Fruit fly (Drosophila melanogaster) whole organism, pupa: Measurements from ENCODE around the gene CG5973.

Source experiments
- CG10348 ChIP-seq: fragments of 200-800 bp; sonication (Bioruptor generic); IDR thresholded peaks from 2 replicates; pipeline ENCODE4 v1.3.6; 2022; ENCODE audit warnings: missing biosample characterization, missing genetic modification characterization
- CG12605 ChIP-seq: fragments of 200-800 bp; sonication (Bioruptor generic); IDR thresholded peaks from 2 replicates; pipeline ENCODE4 v1.3.6; 2022; ENCODE audit warnings: missing biosample characterization, missing genetic modification characterization
- CG13204 ChIP-seq: fragments of 200-800 bp; sonication (Bioruptor generic); optimal IDR thresholded peaks from 2 replicates; lab custom pipeline; 2018; ENCODE audit warnings: missing biosample characterization, mild to moderate bottlenecking, missing genetic modification characterization, moderate library complexity
- CG14655 ChIP-seq: fragments of 200-800 bp; sonication (Bioruptor generic); optimal IDR thresholded peaks from 3 replicates; lab custom pipeline; 2017; ENCODE audit warnings: mild to moderate bottlenecking, missing biosample characterization, missing genetic modification reagents, missing genetic modification characterization
- CG15710 ChIP-seq: fragments of 200-800 bp; sonication (Bioruptor generic); optimal IDR thresholded peaks from 2 replicates; lab custom pipeline; 2018; ENCODE audit warnings: missing biosample characterization, mild to moderate bottlenecking, missing genetic modification characterization, moderate library complexity
- CG17806 ChIP-seq: fragments of 200-800 bp; sonication (Bioruptor generic); optimal IDR thresholded peaks from 2 replicates; lab custom pipeline; 2018; ENCODE audit warnings: missing biosample characterization, mild to moderate bottlenecking, missing genetic modification characterization, moderate library complexity
- CG32121 ChIP-seq: fragments of 200-800 bp; sonication (Bioruptor generic); IDR thresholded peaks from 2 replicates; pipeline ENCODE4 v1.3.6; 2022; ENCODE audit warnings: missing biosample characterization, missing genetic modification characterization
- CG34367 ChIP-seq: fragments of 200-800 bp; sonication (Bioruptor generic); optimal IDR thresholded peaks from 2 replicates; lab custom pipeline; 2018; ENCODE audit warnings: missing biosample characterization, mild to moderate bottlenecking, missing genetic modification characterization
- CG4496 ChIP-seq: fragments of 200-800 bp; sonication (Bioruptor generic); IDR thresholded peaks from 3 replicates; pipeline ENCODE4 v1.3.6; 2022; ENCODE audit warnings: missing biosample characterization, missing genetic modification characterization
- CG8159 ChIP-seq: fragments of 200-800 bp; sonication (Bioruptor generic); optimal IDR thresholded peaks from 3 replicates; lab custom pipeline; 2018; ENCODE audit warnings: missing biosample characterization, mild to moderate bottlenecking, missing genetic modification characterization, moderate library complexity
- CG8301 ChIP-seq: fragments of 200-800 bp; sonication (Bioruptor generic); optimal IDR thresholded peaks from 2 replicates; lab custom pipeline; 2018; ENCODE audit warnings: missing biosample characterization, mild to moderate bottlenecking, missing genetic modification characterization
- CG9948 ChIP-seq: fragments of 200-800 bp; sonication (Bioruptor generic); optimal IDR thresholded peaks from 2 replicates; lab custom pipeline; 2018; ENCODE audit warnings: missing biosample characterization, mild to moderate bottlenecking, missing genetic modification characterization, moderate library complexity
- D1 ChIP-seq: fragments of 200-800 bp; sonication (Bioruptor generic); optimal IDR thresholded peaks from 2 replicates; lab custom pipeline; 2018; ENCODE audit warnings: missing biosample characterization, mild to moderate bottlenecking, missing genetic modification characterization, moderate library complexity
- EcR ChIP-seq: fragments of 200-800 bp; sonication (Bioruptor generic); optimal IDR thresholded peaks from 3 replicates; lab custom pipeline; 2019; ENCODE audit warnings: missing biosample characterization, missing genetic modification characterization, mild to moderate bottlenecking, moderate library complexity, missing genetic modification reagents
- Ets98B ChIP-seq: fragments of 200-800 bp; sonication (Bioruptor generic); IDR thresholded peaks from 2 replicates; pipeline ENCODE4 v1.3.6; 2022; ENCODE audit warnings: missing biosample characterization, missing genetic modification characterization
- Pif1A ChIP-seq: fragments of 200-800 bp; sonication (Bioruptor generic); optimal IDR thresholded peaks from 3 replicates; lab custom pipeline; 2016; ENCODE audit warnings: missing biosample characterization, missing genetic modification characterization
- Pif1B ChIP-seq: fragments of 200-800 bp; sonication (Bioruptor generic); optimal IDR thresholded peaks from 3 replicates; lab custom pipeline; 2016; ENCODE audit warnings: missing biosample characterization, missing genetic modification characterization
- Snoo ChIP-seq: fragments of 200-800 bp; sonication (Bioruptor generic); optimal IDR thresholded peaks from 3 replicates; lab custom pipeline; 2017; ENCODE audit warnings: missing biosample characterization, mild to moderate bottlenecking, missing genetic modification characterization, inconsistent platforms
- fd96Ca ChIP-seq: fragments of 200-800 bp; sonication (Bioruptor generic); IDR thresholded peaks from 3 replicates; pipeline ENCODE4 v1.3.6; 2022; ENCODE audit warnings: missing biosample characterization, missing genetic modification characterization
- gl ChIP-seq: fragments of 200-800 bp; sonication (Bioruptor generic); optimal IDR thresholded peaks from 2 replicates; lab custom pipeline; 2018; ENCODE audit warnings: missing biosample characterization, mild to moderate bottlenecking, missing genetic modification characterization
- rn ChIP-seq: fragments of 200-800 bp; sonication (Bioruptor generic); IDR thresholded peaks from 2 replicates; pipeline ENCODE4 v1.3.6; 2022; ENCODE audit warnings: missing biosample characterization, missing genetic modification characterization

Gene CG5973

DNA sequence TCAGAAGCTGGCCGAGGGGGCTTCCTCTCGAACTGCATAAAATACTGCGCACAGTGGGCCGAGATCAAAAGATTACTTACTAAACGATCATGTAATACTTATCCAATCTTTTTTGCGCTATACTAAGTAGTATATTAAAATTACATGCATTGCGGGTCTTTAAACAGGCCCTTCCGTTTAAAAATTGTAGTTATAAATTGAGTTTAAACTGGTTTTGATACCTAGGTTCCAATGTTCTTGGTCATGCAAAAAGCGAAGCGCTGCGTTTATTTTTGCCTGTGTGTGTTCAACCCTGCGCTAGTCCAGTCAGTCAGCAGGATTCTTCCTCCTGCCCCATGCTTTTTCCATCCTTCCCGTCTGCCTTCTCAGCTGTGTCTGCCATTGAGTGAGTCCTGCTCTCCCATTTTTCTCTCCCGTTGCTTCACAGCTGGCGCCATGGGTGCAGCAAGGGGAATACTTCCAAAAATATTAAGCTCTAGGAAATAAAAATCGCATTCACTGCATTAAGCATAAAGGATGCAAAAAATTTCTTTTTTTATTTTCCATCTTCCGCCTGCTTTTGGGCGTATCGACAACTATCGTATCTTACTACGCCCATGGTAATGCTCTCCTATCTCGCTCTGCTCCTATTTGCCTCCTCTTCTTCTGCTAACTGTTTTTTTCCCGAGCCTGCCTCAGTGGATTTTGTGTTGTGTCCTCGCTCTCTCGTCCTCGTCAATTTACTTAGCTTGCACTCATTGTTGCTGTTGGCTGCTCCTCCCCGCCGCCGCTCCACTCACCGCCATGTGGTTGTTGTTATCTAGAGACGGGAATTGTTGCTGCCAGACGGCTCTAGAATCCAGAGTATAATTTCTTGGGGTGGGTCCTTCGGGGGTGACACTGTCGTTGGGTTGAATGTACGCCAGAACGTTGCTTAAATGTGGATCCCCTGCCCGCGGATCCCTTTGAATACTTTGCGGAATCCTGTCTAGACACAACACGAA, 16.7 kb upstream of the CG5973 start:
- TF ChIP-seq CG10348 (no peak), CG4496 (GFP tag; lab: Robert Waterston, UW) (no peak; the same call in 2 of the 3 replicates), Pif1B (peak; percentile 74), CG32121 (GFP tag; lab: Robert Waterston, UW) (peak; percentile 64), CG15710 (peak; percentile 96), Ets98B (peak; percentile 64), CG34367 (tag; lab: Kevin White, UChicago) (peak; percentile 76), CG13204 (GFP tag; lab: Kevin White, UChicago) (peak; percentile 77), D1 (tag; lab: Kevin White, UChicago) (peak; percentile 38), Snoo (tag; lab: Kevin White, UChicago) (peak; percentile 68), CG14655 (GFP tag; lab: Kevin White, UChicago) (peak; percentile 81), CG17806 (tag; lab: Kevin White, UChicago) (peak; percentile 84), gl (peak; percentile 63), CG12605 (GFP tag; lab: Robert Waterston, UW) (peak; percentile 57), CG8159 (tag; lab: Kevin White, UChicago) (peak; percentile 92), Pif1A (GFP tag; lab: Kevin White, UChicago) (peak; percentile 86), CG8301 (tag; lab: Kevin White, UChicago) (peak; percentile 68), EcR (peak; percentile 90), rn (GFP tag; lab: Robert Waterston, UW) (peak; percentile 76), fd96Ca (GFP tag; lab: Robert Waterston, UW) (peak; percentile 88), CG9948 (tag; lab: Kevin White, UChicago) (peak; percentile 78)
- TF ChIP-seq, all 21 proteins: peak for 19

DNA sequence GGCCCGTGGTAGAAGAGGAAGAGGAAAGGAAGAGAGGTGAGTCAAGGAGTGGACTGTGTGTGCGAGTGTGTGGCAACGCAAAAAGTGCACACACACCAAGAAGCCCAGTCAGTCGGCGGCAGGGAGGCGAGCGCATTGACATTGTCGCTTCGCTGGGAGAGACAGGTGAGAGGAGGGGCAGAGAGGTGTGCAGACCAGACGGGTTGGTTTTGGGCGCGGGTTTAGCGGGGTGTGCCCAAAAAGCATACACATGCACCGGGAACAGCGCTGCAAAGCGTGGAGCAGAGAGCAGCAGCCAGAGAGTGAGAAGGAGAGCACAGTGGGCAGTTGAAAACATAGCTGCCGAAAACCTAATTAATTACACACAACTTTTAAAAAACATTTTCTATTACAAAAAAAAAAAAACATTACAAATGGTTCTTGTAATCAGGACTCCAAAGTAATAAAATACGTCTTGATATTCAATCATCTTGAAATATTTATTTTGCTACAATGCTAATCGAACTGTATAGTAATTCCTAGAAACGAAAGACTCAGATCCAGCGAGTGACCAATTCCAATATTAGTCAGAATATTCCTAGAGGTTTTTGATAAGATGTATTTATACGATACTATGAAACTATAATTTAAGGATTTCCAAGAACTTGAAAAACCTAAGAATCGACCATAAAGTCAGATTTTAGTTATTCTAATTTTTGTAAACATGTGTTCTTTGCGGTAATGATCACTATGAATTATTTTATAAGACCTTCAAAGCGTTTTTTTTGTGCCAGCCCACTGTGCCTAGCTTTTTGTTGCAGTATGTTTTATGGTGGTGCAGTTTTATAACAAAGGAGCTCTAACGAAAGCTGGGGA, 14.6 kb upstream of the CG5973 start:
- TF ChIP-seq CG9948 (tag; lab: Kevin White, UChicago), result peak; percentile 67
- peak; percentile 82 for TF ChIP-seq CG4496 (GFP tag; lab: Robert Waterston, UW)
- peak; percentile 80 for TF ChIP-seq CG13204 (GFP tag; lab: Kevin White, UChicago)
- TF ChIP-seq fd96Ca (GFP tag; lab: Robert Waterston, UW), result peak; percentile 70; the same call in 2 of the 3 replicates
- peak; percentile 64 for TF ChIP-seq CG17806 (tag; lab: Kevin White, UChicago)
- TF ChIP-seq EcR, result peak; percentile 99
- 0 out of 2 replicates have a peak, but pooled peaks have one; percentile 6 for TF ChIP-seq rn (GFP tag; lab: Robert Waterston, UW)
- no peak for TF ChIP-seq D1 (tag; lab: Kevin White, UChicago)
- peak; percentile 63 for TF ChIP-seq Pif1A (GFP tag; lab: Kevin White, UChicago)
- peak; percentile 91 for TF ChIP-seq Snoo (tag; lab: Kevin White, UChicago)
- peak; percentile 16 for TF ChIP-seq Pif1B
- TF ChIP-seq CG32121 (GFP tag; lab: Robert Waterston, UW), result peak; percentile 77
- 0 out of 2 replicates have a peak, but pooled peaks have one; percentile 18 for TF ChIP-seq CG10348
- TF ChIP-seq CG12605 (GFP tag; lab: Robert Waterston, UW), result peak; percentile 70; the same call in 1 of the 2 replicates
- no peak for TF ChIP-seq gl
- peak; percentile 84 for TF ChIP-seq CG14655 (GFP tag; lab: Kevin White, UChicago)
- peak; percentile 65 for TF ChIP-seq CG15710
- TF ChIP-seq CG34367 (tag; lab: Kevin White, UChicago), result peak; percentile 68
- peak; percentile 83 for TF ChIP-seq CG8159 (tag; lab: Kevin White, UChicago)
- TF ChIP-seq Ets98B, result peak; percentile 76
- peak; percentile 67 for TF ChIP-seq CG8301 (tag; lab: Kevin White, UChicago)

DNA sequence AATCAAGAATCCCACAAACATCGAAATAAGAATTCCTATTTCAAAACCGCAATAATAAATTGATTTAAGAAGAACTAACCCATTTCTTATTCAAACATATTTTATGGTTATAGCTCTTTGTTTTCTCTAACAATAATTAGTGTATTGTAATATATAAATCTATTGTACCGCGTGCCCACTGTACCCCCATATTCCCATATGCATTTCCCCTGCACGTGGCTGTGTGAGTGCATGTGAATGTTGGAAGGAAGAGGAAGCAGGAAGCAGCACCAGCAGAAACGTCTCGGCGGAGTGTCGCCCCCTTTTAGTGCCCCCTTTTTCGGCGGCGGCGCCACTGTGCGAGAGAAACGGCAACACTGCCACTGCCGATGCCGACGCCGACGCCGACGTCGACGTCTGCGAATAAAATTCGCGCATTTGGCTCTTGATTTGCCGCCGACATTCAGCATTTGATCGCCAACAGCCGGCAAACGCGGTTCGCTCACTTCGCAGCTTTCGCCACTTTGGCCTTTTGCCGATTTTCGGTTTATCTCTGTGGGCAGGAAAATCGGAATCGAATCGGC, 13.9 kb upstream of the CG5973 start:
- TF ChIP-seq CG15710 (peak; percentile 84), Pif1B (peak; percentile 60), Ets98B (peak; percentile 92), EcR (peak; percentile 85), CG13204 (GFP tag; lab: Kevin White, UChicago) (peak; percentile 72), D1 (tag; lab: Kevin White, UChicago) (peak; percentile 35), CG17806 (tag; lab: Kevin White, UChicago) (peak; percentile 67), Pif1A (GFP tag; lab: Kevin White, UChicago) (peak; percentile 71), CG8301 (tag; lab: Kevin White, UChicago) (peak; percentile 73), CG4496 (GFP tag; lab: Robert Waterston, UW) (peak; percentile 91), Snoo (tag; lab: Kevin White, UChicago) (peak; percentile 73), CG9948 (tag; lab: Kevin White, UChicago) (peak; percentile 63), CG32121 (GFP tag; lab: Robert Waterston, UW) (peak; percentile 86), CG10348 (0 out of 2 replicates have a peak, but pooled peaks have one; percentile 33), CG8159 (tag; lab: Kevin White, UChicago) (peak; percentile 75), gl (peak; percentile 73), CG34367 (tag; lab: Kevin White, UChicago) (peak; percentile 58), CG12605 (GFP tag; lab: Robert Waterston, UW) (peak; percentile 75), rn (GFP tag; lab: Robert Waterston, UW) (peak; percentile 45; the same call in 1 of the 2 replicates), CG14655 (GFP tag; lab: Kevin White, UChicago) (peak; percentile 60), fd96Ca (GFP tag; lab: Robert Waterston, UW) (peak; percentile 86)
